Worm (Caenorhabditis elegans) whole organism, midembryonic: Measurements from ENCODE around the gene col-71.
"Not testable (repeated sequence)": the region's sequence is repeated elsewhere in the genome, so short reads cannot be mapped to it uniquely, and the experiment has no call there.

ENCODE experiments used
- T22C8.4 ChIP-seq: fragments of 200-800 bp; sonication (Bioruptor generic); IDR thresholded peaks from 2 replicates; pipeline ENCODE4 v1.3.6; 2022; ENCODE audit warnings: missing genetic modification characterization, missing compliant biosample characterization
- cog-1 ChIP-seq: sonication (generic microtip); optimal IDR thresholded peaks from 2 replicates; lab custom pipeline; 2016; ENCODE audit warnings: missing genetic modification characterization, missing compliant biosample characterization
- flt-1 ChIP-seq: fragments of 200-800 bp; sonication (Bioruptor generic); IDR thresholded peaks from 2 replicates; pipeline ENCODE4 v1.3.6; 2022; ENCODE audit warnings: missing genetic modification characterization, missing compliant biosample characterization
- klf-2 ChIP-seq: fragments of 200-800 bp; sonication (Bioruptor generic); conservative IDR thresholded peaks from 2 replicates; pipeline ENCODE4 v1.3.6; 2022; ENCODE audit warnings: missing genetic modification reagents, missing genetic modification characterization, missing compliant biosample characterization
- med-1 ChIP-seq: sonication (generic microtip); optimal IDR thresholded peaks from 2 replicates; lab custom pipeline; 2017; ENCODE audit warnings: missing genetic modification characterization, mild to moderate bottlenecking, missing compliant biosample characterization, antibody characterized with exemption, missing genetic modification reagents; ENCODE audit not compliant: insufficient read depth
- ref-1 ChIP-seq: fragments of 200-800 bp; sonication (Bioruptor generic); conservative IDR thresholded peaks from 2 replicates; pipeline ENCODE4 v1.3.6; 2022; ENCODE audit warnings: missing genetic modification reagents, missing genetic modification characterization, missing compliant biosample characterization
- tab-1 ChIP-seq: fragments of 200-800 bp; sonication (Bioruptor generic); IDR thresholded peaks from 2 replicates; pipeline ENCODE4 v1.3.6; 2022; ENCODE audit warnings: missing genetic modification characterization, missing compliant biosample characterization
- ztf-23 ChIP-seq: fragments of 200-800 bp; sonication (Bioruptor generic); IDR thresholded peaks from 2 replicates; pipeline ENCODE4 v1.3.6; 2022; ENCODE audit warnings: missing genetic modification reagents, missing genetic modification characterization, missing compliant biosample characterization
- ztf-29 ChIP-seq: fragments of 200-800 bp; sonication (Bioruptor generic); IDR thresholded peaks from 2 replicates; pipeline ENCODE4 v1.3.6; 2022; ENCODE audit warnings: missing genetic modification reagents, missing genetic modification characterization, missing compliant biosample characterization

Gene col-71

ce11 chrII:3472316-3472715, 30.1 kb downstream of the col-71 start, which contains the start of gene Y49F6B.12:
Y49F6B.12 (minus strand) TSS chrII:3472416.
- TF ChIP-seq T22C8.4 (GFP tag; lab: Robert Waterston, UW) = no peak
- no peak for TF ChIP-seq flt-1 (GFP tag; lab: Robert Waterston, UW)
- TF ChIP-seq ztf-23 (GFP tag; lab: Robert Waterston, UW) = no peak
- no peak for TF ChIP-seq med-1 (GFP tag; lab: Kevin White, UChicago)
- no peak for TF ChIP-seq tab-1 (GFP tag; lab: Robert Waterston, UW)
- TF ChIP-seq ztf-29 = no peak

ce11 chrII:3471603-3472002, 30.8 kb downstream of the col-71 start, which contains the start of gene Y49F6B.13:
Y49F6B.13 (minus strand) TSS chrII:3471703.
- TF ChIP-seq T22C8.4 (GFP tag; lab: Robert Waterston, UW) = no peak
- TF ChIP-seq ztf-23 (GFP tag; lab: Robert Waterston, UW) = no peak
- no peak for TF ChIP-seq cog-1 (tag; lab: Kevin White, UChicago)
- TF ChIP-seq med-1 (GFP tag; lab: Kevin White, UChicago) = no peak
- TF ChIP-seq ztf-29 = no peak
- no peak for TF ChIP-seq tab-1 (GFP tag; lab: Robert Waterston, UW)
- no peak for TF ChIP-seq ref-1
- TF ChIP-seq klf-2 (GFP tag; lab: Robert Waterston, UW) = no peak
- TF ChIP-seq flt-1 (GFP tag; lab: Robert Waterston, UW) = no peak

ce11 chrII:3470549-3470948, 31.8 kb downstream of the col-71 start, which contains the start of gene Y49F6B.20:
Y49F6B.20 (minus strand) TSS chrII:3470649.
- TF ChIP-seq ztf-29 = no peak
- TF ChIP-seq cog-1 (tag; lab: Kevin White, UChicago) = no peak

ce11 chrII:3464580-3464979, 37.8 kb downstream of the col-71 start, which contains the start of gene C16C8.10:
C16C8.10 (minus strand) TSS chrII:3464680.
- TF ChIP-seq tab-1 (GFP tag; lab: Robert Waterston, UW); ref-1; cog-1 (tag; lab: Kevin White, UChicago): not testable (repeated sequence)

DNA sequence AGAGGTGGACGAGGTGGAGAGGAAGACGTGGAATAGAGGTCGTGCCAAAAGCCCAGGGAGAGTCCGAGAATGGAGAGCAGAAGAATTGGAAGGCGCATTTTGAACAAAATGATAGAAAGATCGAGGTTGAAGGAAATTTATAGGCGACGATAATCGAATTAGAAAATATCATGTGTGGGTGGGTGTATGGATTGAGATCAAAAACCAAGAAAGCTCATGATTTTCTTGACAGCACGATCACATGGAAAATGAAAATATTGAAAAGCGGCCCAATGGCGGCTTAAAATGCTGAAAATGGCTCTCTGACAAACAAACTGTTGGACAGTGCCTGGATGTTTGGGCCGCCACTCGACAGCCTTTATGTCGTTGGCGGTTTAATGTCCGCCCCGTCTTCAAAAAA, 39.3 kb downstream of the col-71 start, which contains the start of gene C16C8.9:
Gene C16C8.9, minus strand, starts transcription at position 101 of the 400 bp plus-strand sequence.
- TF ChIP-seq flt-1 (GFP tag; lab: Robert Waterston, UW) (no peak), ztf-23 (GFP tag; lab: Robert Waterston, UW) (no peak), klf-2 (GFP tag; lab: Robert Waterston, UW) (no peak), ref-1 (no peak), tab-1 (GFP tag; lab: Robert Waterston, UW) (no peak), ztf-29 (no peak), T22C8.4 (GFP tag; lab: Robert Waterston, UW) (no peak), cog-1 (tag; lab: Kevin White, UChicago) (no peak), med-1 (GFP tag; lab: Kevin White, UChicago) (no peak)

- TF ChIP-seq T22C8.4 (GFP tag; lab: Robert Waterston, UW) = no peak
- TF ChIP-seq ztf-29 = no peak
- TF ChIP-seq med-1 (GFP tag; lab: Kevin White, UChicago) = no peak
- no peak for TF ChIP-seq flt-1 (GFP tag; lab: Robert Waterston, UW)
- no peak for TF ChIP-seq ztf-23 (GFP tag; lab: Robert Waterston, UW)
- no peak for TF ChIP-seq klf-2 (GFP tag; lab: Robert Waterston, UW)
- TF ChIP-seq tab-1 (GFP tag; lab: Robert Waterston, UW) = no peak
- no peak for TF ChIP-seq ref-1
These were observed 40.8 kb downstream of the col-71 start, which contains the start of gene C16C8.8 for ce11 chrII:3461586-3461985. C16C8.8 (minus strand) TSS chrII:3461686.

DNA sequence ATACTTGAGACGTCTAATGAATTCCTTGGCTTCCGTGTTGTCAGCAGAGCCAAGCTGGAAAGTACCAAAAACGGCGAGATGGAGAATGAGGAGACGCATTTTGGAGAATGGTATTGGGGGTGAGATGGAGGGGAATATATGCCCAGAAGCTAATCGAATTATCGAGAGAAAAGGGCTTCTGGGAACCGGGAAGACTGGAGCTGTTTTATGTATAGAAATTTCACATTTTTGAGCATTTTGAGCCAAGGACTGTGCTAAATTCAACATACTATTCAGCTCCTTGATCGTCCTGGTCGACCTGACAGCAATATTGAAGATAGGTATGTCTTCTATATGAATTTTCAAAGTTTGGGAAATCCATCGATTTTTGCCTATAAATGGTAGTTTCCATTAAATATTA, 42.3 kb downstream of the col-71 start, which contains the start of gene C16C8.7:
Gene C16C8.7, minus strand, starts transcription at position 101 of the 400 bp plus-strand sequence.
- no peak for TF ChIP-seq ref-1
- no peak for TF ChIP-seq tab-1 (GFP tag; lab: Robert Waterston, UW)
- TF ChIP-seq cog-1 (tag; lab: Kevin White, UChicago) = no peak
- no peak for TF ChIP-seq ztf-29
- TF ChIP-seq klf-2 (GFP tag; lab: Robert Waterston, UW) = no peak

DNA sequence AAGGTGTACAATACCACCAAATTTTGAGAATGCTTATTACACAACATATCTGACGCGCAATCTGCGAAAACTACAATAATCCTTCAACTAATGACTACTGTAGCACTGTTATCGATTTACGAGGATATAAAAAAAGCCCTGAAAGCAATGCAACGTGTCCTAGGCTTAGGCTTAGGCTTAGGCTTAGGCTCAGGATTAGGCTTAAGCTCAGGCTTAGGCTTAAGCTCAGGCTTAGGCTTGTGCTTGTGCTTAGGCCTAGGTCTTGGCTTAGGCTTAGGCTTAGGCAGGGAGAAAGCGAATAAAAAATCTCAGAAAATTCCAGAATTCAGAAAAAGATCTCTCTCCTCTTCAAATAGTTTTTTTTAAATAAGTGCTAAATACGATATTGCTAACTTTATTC, 43.2 kb downstream of the col-71 start:
- TF ChIP-seq tab-1 (GFP tag; lab: Robert Waterston, UW) (no peak), cog-1 (tag; lab: Kevin White, UChicago) (no peak), flt-1 (GFP tag; lab: Robert Waterston, UW) (no peak), ref-1 (no peak), klf-2 (GFP tag; lab: Robert Waterston, UW) (no peak), med-1 (GFP tag; lab: Kevin White, UChicago) (no peak), ztf-23 (GFP tag; lab: Robert Waterston, UW) (no peak), T22C8.4 (GFP tag; lab: Robert Waterston, UW) (no peak)

- TF ChIP-seq T22C8.4 (GFP tag; lab: Robert Waterston, UW) (no peak), tab-1 (GFP tag; lab: Robert Waterston, UW) (no peak), klf-2 (GFP tag; lab: Robert Waterston, UW) (no peak), flt-1 (GFP tag; lab: Robert Waterston, UW) (no peak)
These were observed 44.2 kb downstream of the col-71 start, which contains the start of the genes C16C8.26 and C16C8.19 for ce11 chrII:3458209-3458608. C16C8.26 (minus strand) TSS chrII:3458309. C16C8.19 (plus strand) TSS chrII:3458487.

DNA sequence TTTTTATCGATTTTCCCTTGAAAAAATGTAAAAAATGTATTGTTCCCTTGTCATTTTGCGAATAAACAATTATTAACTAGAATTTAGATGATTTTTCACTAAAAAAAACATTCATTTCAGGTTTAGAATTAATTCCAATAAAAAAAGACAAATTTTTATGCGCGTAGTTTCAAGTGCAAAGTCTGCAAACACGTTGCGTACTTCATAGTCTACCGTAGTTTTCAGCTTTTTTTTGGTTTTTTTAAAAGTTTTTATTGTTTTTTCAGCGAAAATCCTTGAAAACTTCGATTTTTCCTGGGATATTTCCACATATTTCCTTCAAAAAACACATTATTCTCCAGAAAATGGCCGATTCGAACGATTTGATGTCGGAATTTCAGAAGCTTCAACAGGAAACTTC, 48.8 kb downstream of the col-71 start, which contains the start of gene C16C8.11:
Gene C16C8.11, plus strand, starts transcription at position 188 of the 400 bp plus-strand sequence.
- TF ChIP-seq ref-1 (no peak), ztf-29 (no peak), cog-1 (tag; lab: Kevin White, UChicago) (no peak), T22C8.4 (GFP tag; lab: Robert Waterston, UW) (no peak)
